Fruit fly (Drosophila melanogaster) whole organism, embryonic: ENCODE measurements around the gene CG14507.
A peak's percentile ranks its signal among the peaks of the same experiment; 100 is the strongest.

Source experiments
- Adf1 ChIP-seq: fragments of 200-800 bp; sonication (Bioruptor generic); IDR thresholded peaks from 2 replicates; pipeline ENCODE4 v1.3.6; 2022; ENCODE audit warnings: missing biosample characterization, missing genetic modification characterization
- Aef1 ChIP-seq: fragments of 200-800 bp; sonication (Bioruptor generic); IDR thresholded peaks from 3 replicates; pipeline ENCODE4 v1.3.6; 2022; ENCODE audit warnings: missing biosample characterization, missing genetic modification characterization
- Asciz ChIP-seq: fragments of 200-800 bp; sonication (Bioruptor generic); optimal IDR thresholded peaks from 2 replicates; lab custom pipeline; 2017; ENCODE audit warnings: missing biosample characterization, mild to moderate bottlenecking, missing genetic modification characterization, missing genetic modification reagents
- Atf6 ChIP-seq: fragments of 200-800 bp; sonication (Bioruptor generic); IDR thresholded peaks from 2 replicates; pipeline ENCODE4 v1.3.6; 2022; ENCODE audit warnings: missing biosample characterization, missing genetic modification characterization
- BEAF-32 ChIP-seq: fragments of 200-800 bp; sonication (Bioruptor generic); optimal IDR thresholded peaks from 3 replicates; lab custom pipeline; 2017; ENCODE audit warnings: missing biosample characterization, missing genetic modification characterization, mild to moderate bottlenecking, moderate library complexity, missing genetic modification reagents
- Bgb ChIP-seq: fragments of 200-800 bp; sonication (Bioruptor generic); IDR thresholded peaks from 2 replicates; pipeline ENCODE4 v1.3.6; 2022; ENCODE audit warnings: missing biosample characterization, missing genetic modification characterization; ENCODE audit not compliant: partially characterized antibody
- CG10147 ChIP-seq: fragments of 200-800 bp; sonication (Bioruptor generic); optimal IDR thresholded peaks from 2 replicates; lab custom pipeline; 2019; ENCODE audit warnings: missing biosample characterization, mild to moderate bottlenecking, missing genetic modification characterization, moderate library complexity
- CG10274 ChIP-seq: fragments of 200-800 bp; sonication (Bioruptor generic); optimal IDR thresholded peaks from 3 replicates; lab custom pipeline; 2017; ENCODE audit warnings: missing biosample characterization, mild to moderate bottlenecking, missing genetic modification characterization
- CG15073 ChIP-seq: fragments of 200-800 bp; sonication (Bioruptor generic); optimal IDR thresholded peaks from 2 replicates; lab custom pipeline; 2016; ENCODE audit warnings: missing biosample characterization, missing genetic modification characterization
- CG1647 ChIP-seq: fragments of 200-800 bp; sonication (Bioruptor generic); optimal IDR thresholded peaks from 3 replicates; lab custom pipeline; 2016; ENCODE audit warnings: missing biosample characterization, missing genetic modification characterization
- CG17359 ChIP-seq: fragments of 200-800 bp; sonication (Bioruptor generic); optimal IDR thresholded peaks from 3 replicates; lab custom pipeline; 2018; ENCODE audit warnings: missing biosample characterization, mild to moderate bottlenecking, missing genetic modification characterization, moderate library complexity
- CG18011 ChIP-seq: fragments of 200-800 bp; sonication (Bioruptor generic); optimal IDR thresholded peaks from 2 replicates; lab custom pipeline; 2017; ENCODE audit warnings: missing biosample characterization, missing genetic modification characterization, mild to moderate bottlenecking, moderate library complexity, missing genotype
- CG30020 ChIP-seq: fragments of 200-800 bp; optimal IDR thresholded peaks from 2 replicates; lab custom pipeline; 2019; ENCODE audit warnings: missing biosample characterization, mild to moderate bottlenecking, missing genetic modification characterization, moderate library complexity
- CG32532 ChIP-seq: fragments of 200-800 bp; sonication (Bioruptor generic); IDR thresholded peaks from 2 replicates; pipeline ENCODE4 v1.3.6; 2022; ENCODE audit warnings: missing biosample characterization, missing genetic modification characterization
- CG34422 ChIP-seq: fragments of 200-800 bp; sonication (Bioruptor generic); IDR thresholded peaks from 3 replicates; pipeline ENCODE4 v1.3.6; 2022; ENCODE audit warnings: missing biosample characterization, missing genetic modification characterization
- CG3726 ChIP-seq: fragments of 200-800 bp; sonication (Bioruptor generic); IDR thresholded peaks from 3 replicates; pipeline ENCODE4, ENCODE4 v1.3.6; 2022; ENCODE audit warnings: missing biosample characterization, missing genetic modification characterization
- CG6854 ChIP-seq: fragments of 200-800 bp; sonication (Bioruptor generic); optimal IDR thresholded peaks from 3 replicates; lab custom pipeline; 2017; ENCODE audit warnings: missing biosample characterization, mild to moderate bottlenecking, missing genetic modification characterization
- CG7271 ChIP-seq: fragments of 200-800 bp; sonication (Bioruptor generic); optimal IDR thresholded peaks from 2 replicates; lab custom pipeline; 2018; ENCODE audit warnings: missing biosample characterization, mild to moderate bottlenecking, missing genetic modification characterization, moderate library complexity
- CG7963 ChIP-seq: fragments of 200-800 bp; sonication (Bioruptor generic); IDR thresholded peaks from 3 replicates; pipeline ENCODE4 v1.3.6; 2022; ENCODE audit warnings: missing biosample characterization, missing genetic modification characterization; ENCODE audit not compliant: partially characterized antibody
- Dp ChIP-seq: fragments of 200-800 bp; sonication (Bioruptor generic); optimal IDR thresholded peaks from 2 replicates; lab custom pipeline; 2018; ENCODE audit warnings: missing biosample characterization, mild to moderate bottlenecking, missing genetic modification characterization, moderate library complexity
- Ets97D ChIP-seq: fragments of 200-800 bp; sonication (Bioruptor generic); optimal IDR thresholded peaks from 3 replicates; lab custom pipeline; 2016; ENCODE audit warnings: missing biosample characterization, missing genetic modification characterization
- Hr39 ChIP-seq: fragments of >200 bp; optimal IDR thresholded peaks from 2 replicates; lab custom pipeline; 2017
- Rx ChIP-seq: fragments of 200-800 bp; sonication (Bioruptor generic); IDR thresholded peaks from 2 replicates; pipeline ENCODE4 v1.3.6; 2022; ENCODE audit warnings: missing biosample characterization, missing genetic modification characterization
- TFAM ChIP-seq: fragments of 200-800 bp; sonication (Bioruptor generic); optimal IDR thresholded peaks from 2 replicates; lab custom pipeline; 2017; ENCODE audit warnings: missing biosample characterization, missing genetic modification characterization, inconsistent platforms
- Taf1 ChIP-seq: fragments of 200-800 bp; sonication (Bioruptor generic); IDR thresholded peaks from 2 replicates; pipeline ENCODE4 v1.3.6; 2022; ENCODE audit warnings: missing biosample characterization, missing genetic modification characterization
- abd-A ChIP-seq: fragments of 200-800 bp; sonication (Bioruptor generic); optimal IDR thresholded peaks from 3 replicates; lab custom pipeline; 2019; ENCODE audit warnings: missing biosample characterization, mild to moderate bottlenecking, missing genetic modification characterization, moderate library complexity
- al ChIP-seq: fragments of 200-800 bp; sonication (Bioruptor generic); IDR thresholded peaks from 2 replicates; pipeline ENCODE4 v1.3.6; 2022; ENCODE audit warnings: missing biosample characterization, missing genetic modification characterization
- bowl ChIP-seq: fragments of 200-800 bp; sonication (Bioruptor generic); IDR thresholded peaks from 2 replicates; pipeline ENCODE4 v1.3.6; 2022; ENCODE audit warnings: missing biosample characterization, missing genetic modification characterization
- corto ChIP-seq: fragments of 200-800 bp; sonication (Bioruptor generic); optimal IDR thresholded peaks from 2 replicates; lab custom pipeline; 2016; ENCODE audit warnings: missing biosample characterization, mild to moderate bottlenecking, missing genetic modification characterization, moderate library complexity
- crc ChIP-seq: fragments of 200-800 bp; sonication (Bioruptor generic); optimal IDR thresholded peaks from 2 replicates; lab custom pipeline; 2016; ENCODE audit warnings: missing biosample characterization, missing genetic modification characterization
- crol ChIP-seq: fragments of 200-800 bp; sonication (Bioruptor generic); IDR thresholded peaks from 2 replicates; pipeline ENCODE4 v1.3.6; 2022; ENCODE audit warnings: missing biosample characterization, missing genetic modification characterization
- gcm ChIP-seq: fragments of 200-800 bp; sonication (Bioruptor generic); optimal IDR thresholded peaks from 2 replicates; lab custom pipeline; 2019; ENCODE audit warnings: missing biosample characterization, mild to moderate bottlenecking, missing genetic modification characterization, moderate library complexity
- insv ChIP-seq, 2 experiments: fragments of 200-800 bp; sonication (Bioruptor generic); optimal IDR thresholded peaks; 3 replicates each; lab custom pipeline; 2016 to 2018; ENCODE audit warnings: missing biosample characterization in 2 of 2, missing genetic modification characterization in 2 of 2
- knrl ChIP-seq: fragments of 200-800 bp; sonication (Bioruptor generic); IDR thresholded peaks from 3 replicates; pipeline ENCODE4 v1.3.6; 2022; ENCODE audit warnings: missing biosample characterization, missing genetic modification characterization; ENCODE audit not compliant: partially characterized antibody
- nerfin-1 ChIP-seq: fragments of 200-800 bp; sonication (Bioruptor generic); optimal IDR thresholded peaks from 3 replicates; lab custom pipeline; 2019; ENCODE audit warnings: missing biosample characterization, mild to moderate bottlenecking, missing genetic modification characterization, moderate library complexity
- nmo ChIP-seq: fragments of 200-800 bp; sonication (Bioruptor generic); optimal IDR thresholded peaks from 2 replicates; lab custom pipeline; 2018; ENCODE audit warnings: missing biosample characterization, mild to moderate bottlenecking, missing genetic modification characterization, moderate library complexity
- odd ChIP-seq: fragments of 200-800 bp; sonication (Bioruptor generic); optimal IDR thresholded peaks from 2 replicates; lab custom pipeline; 2017; ENCODE audit warnings: missing biosample characterization, mild to moderate bottlenecking, missing genetic modification characterization
- prd ChIP-seq, 3 experiments: fragments of >200 bp in 2 of 3; fragments of 200-800 bp in 1 of 3; sonication (Bioruptor generic) in 1 of 3; optimal IDR thresholded peaks in 2 of 3; IDR thresholded peaks in 1 of 3; 2 replicates in 2 of 3; 3 replicates in 1 of 3; pipeline versions ENCODE4 v1.3.6 to Lab custom; 2017 to 2022; ENCODE audit warnings: missing biosample characterization in 1 of 3, missing genetic modification characterization in 1 of 3
- psq ChIP-seq: fragments of 200-800 bp; sonication (Bioruptor generic); optimal IDR thresholded peaks from 2 replicates; lab custom pipeline; 2017; ENCODE audit warnings: missing biosample characterization, missing genetic modification characterization
- schlank ChIP-seq: fragments of 200-800 bp; sonication (Bioruptor generic); optimal IDR thresholded peaks from 2 replicates; lab custom pipeline; 2018; ENCODE audit warnings: missing biosample characterization, mild to moderate bottlenecking, missing genetic modification characterization
- sqz ChIP-seq: fragments of 200-800 bp; sonication (Bioruptor generic); optimal IDR thresholded peaks from 3 replicates; lab custom pipeline; 2018; ENCODE audit warnings: missing biosample characterization, mild to moderate bottlenecking, missing genetic modification characterization
- usp ChIP-seq: fragments of >200 bp; optimal IDR thresholded peaks from 2 replicates; lab custom pipeline; 2017; ENCODE audit warnings: missing biosample characterization, missing genetic modification characterization
- wor ChIP-seq: fragments of 200-800 bp; sonication (Bioruptor generic); IDR thresholded peaks from 2 replicates; pipeline ENCODE4 v1.3.6; 2022; ENCODE audit warnings: missing biosample characterization, missing genetic modification characterization

The CG14507 gene

dm6 chr3R:29207012-29207656 is 20.4 kb downstream of the CG14507 start (continued):
- TF ChIP-seq knrl (GFP tag; lab: Robert Waterston, UW) (no peak), BEAF-32 (no peak), CG7271 (tag; lab: Kevin White, UChicago) (no peak), schlank (peak; percentile 5), wor (GFP tag; lab: Robert Waterston, UW) (peak; percentile 39; the same call in 1 of the 2 replicates), nmo (GFP tag; lab: Kevin White, UChicago) (peak; percentile 64), Aef1 (GFP tag; lab: Robert Waterston, UW) (peak; percentile 76), CG7963 (GFP tag; lab: Robert Waterston, UW) (no peak), CG17359 (tag; lab: Kevin White, UChicago) (peak; percentile 72), al (peak; percentile 39), CG10147 (GFP tag; lab: Kevin White, UChicago) (peak; percentile 32), CG1647 (GFP tag; lab: Kevin White, UChicago) (no peak), CG34422 (peak; percentile 71), odd (GFP tag; lab: Kevin White, UChicago) (peak; percentile 17), CG3726 (GFP tag; lab: Robert Waterston, UW) (no peak; the same call in 2 of the 3 replicates), gcm (GFP tag; lab: Kevin White, UChicago) (no peak), crc (no peak), CG15073 (GFP tag; lab: Kevin White, UChicago) (no peak), CG32532 (GFP tag; lab: Robert Waterston, UW) (peak; percentile 61), TFAM (GFP tag; lab: Kevin White, UChicago) (no peak), Ets97D (no peak), CG10274 (peak; percentile 23), Adf1 (GFP tag; lab: Robert Waterston, UW) (0 out of 2 replicates have a peak, but pooled peaks have one; percentile 33), Hr39 (lab: Kevin White, UChicago) (no peak), abd-A (tag; lab: Kevin White, UChicago) (no peak), psq (GFP tag; lab: Kevin White, UChicago) (no peak), Rx (GFP tag; lab: Robert Waterston, UW) (peak; percentile 41; the same call in 1 of the 2 replicates), CG6854 (peak; percentile 24), nerfin-1 (no peak), bowl (peak; percentile 39; the same call in 1 of the 2 replicates), Taf1 (0 out of 2 replicates have a peak, but pooled peaks have one; percentile 14), Dp (GFP tag; lab: Kevin White, UChicago) (no peak), CG18011 (no peak), Asciz (peak; percentile 29), Atf6 (GFP tag; lab: Robert Waterston, UW) (peak; percentile 65), insv (GFP tag; optimal IDR thresholded peaks at IDR 0.05; lab: Kevin White, UChicago) (no peak), sqz (peak; percentile 33), Bgb (GFP tag; lab: Robert Waterston, UW) (no peak), CG30020 (tag; lab: Kevin White, UChicago) (no peak), usp (GFP tag; lab: Kevin White, UChicago) (no peak), prd (optimal IDR thresholded peaks at IDR 0.05; lab: Kevin White, UChicago) (no peak), prd (GFP tag; IDR thresholded peaks at IDR 0.05; lab: Robert Waterston, UW) (peak; percentile 77), crol (GFP tag; lab: Robert Waterston, UW) (peak; percentile 44), corto (GFP tag; lab: Kevin White, UChicago) (no peak)
